Worm (Caenorhabditis elegans) whole organism, L4/young adult: ENCODE data around the gene K08F4.3.

Experiments used
- W03F9.2 ChIP-seq: fragments of 150-350 bp; optimal IDR thresholded peaks from 2 replicates; lab custom pipeline; 2014; ENCODE audit warnings: missing biosample characterization, missing genetic modification characterization
- dao-5 ChIP-seq: sonication (generic microtip); optimal IDR thresholded peaks from 2 replicates; lab custom pipeline; 2016; ENCODE audit warnings: missing genotype, missing genetic modification characterization, moderate library complexity, missing compliant biosample characterization
- him-1 ChIP-seq: sonication (generic microtip); optimal IDR thresholded peaks from 2 replicates; lab custom pipeline; 2016; ENCODE audit warnings: missing genotype, missing genetic modification reagents, missing genetic modification characterization, missing compliant biosample characterization

The K08F4.3 gene

DNA sequence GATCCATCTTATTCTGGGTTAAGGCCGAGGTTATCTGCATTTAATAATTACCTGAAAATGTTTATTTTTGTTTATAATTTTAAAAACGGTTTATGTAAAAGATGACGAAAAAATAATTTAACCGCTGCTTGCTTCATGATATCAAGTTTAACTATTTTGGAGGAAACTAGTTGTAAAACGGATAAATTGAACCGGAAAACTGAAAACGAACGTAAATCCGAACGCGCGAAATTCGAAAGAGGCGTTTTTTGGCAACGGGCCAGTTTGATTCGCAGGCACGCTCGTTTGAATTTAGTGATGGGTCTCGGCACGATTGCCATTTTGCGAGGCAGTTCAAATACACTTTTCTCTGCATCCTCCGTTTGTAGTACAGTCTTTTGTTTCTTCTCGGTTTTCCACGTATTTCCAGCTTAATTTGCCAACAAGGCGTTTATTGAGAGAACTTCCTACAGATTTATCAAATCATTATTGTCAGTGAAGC is at the start of gene K08F4.3, which contains the start of gene gtbp-1:
TSS of gene K08F4.3 (plus strand) at position 352 of the 481 bp plus-strand sequence.
TSS of gene gtbp-1 (minus strand) at position 51 of the 481 bp plus-strand sequence.
- TF ChIP-seq dao-5 (tag; lab: Kevin White, UChicago) (no peak), W03F9.2 (peak; percentile 81), him-1 (no peak)

DNA sequence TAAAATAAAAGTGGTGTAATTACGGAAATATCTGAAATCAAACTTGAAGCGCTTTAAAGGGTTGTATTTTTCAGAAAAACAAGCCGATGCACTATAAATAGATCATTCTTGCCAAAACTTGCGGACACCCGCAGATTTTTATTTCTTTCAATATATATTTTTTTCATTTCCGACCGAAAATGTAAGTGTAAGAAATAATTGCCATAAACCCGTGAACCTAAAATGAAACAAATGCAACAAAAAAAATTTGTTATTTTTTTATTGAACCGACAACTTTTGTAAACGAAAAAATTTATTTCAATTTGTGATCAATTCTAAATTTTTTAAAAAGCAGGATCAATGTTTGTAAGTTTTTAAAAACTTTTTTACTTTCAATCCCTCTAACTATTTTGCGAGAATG is 48.2 kb upstream of the K08F4.3 start, which contains the start of gene W01B6.6:
TSS of gene W01B6.6 (plus strand) at position 301 of the 400 bp plus-strand sequence.
- TF ChIP-seq him-1 (no peak), dao-5 (tag; lab: Kevin White, UChicago) (no peak), W03F9.2 (no peak)

- TF ChIP-seq W03F9.2 (no peak), him-1 (no peak), dao-5 (tag; lab: Kevin White, UChicago) (no peak)
Measured at ce11 chrIV:10084323-10084959, 44.6 kb upstream of the K08F4.3 start, which contains the start of gene W01B6.8. Gene W01B6.8, minus strand, starts transcription at chrIV:10084373.

ce11 chrIV:10085401-10086187 is 43.5 kb upstream of the K08F4.3 start, which contains the start of the genes col-2 and ndc-80:
Gene col-2, minus strand, starts transcription at chrIV:10085451.
Gene ndc-80, plus strand, starts transcription at chrIV:10086137.
- TF ChIP-seq dao-5 (tag; lab: Kevin White, UChicago) = no peak
- TF ChIP-seq W03F9.2 = no peak
- no peak for TF ChIP-seq him-1

DNA sequence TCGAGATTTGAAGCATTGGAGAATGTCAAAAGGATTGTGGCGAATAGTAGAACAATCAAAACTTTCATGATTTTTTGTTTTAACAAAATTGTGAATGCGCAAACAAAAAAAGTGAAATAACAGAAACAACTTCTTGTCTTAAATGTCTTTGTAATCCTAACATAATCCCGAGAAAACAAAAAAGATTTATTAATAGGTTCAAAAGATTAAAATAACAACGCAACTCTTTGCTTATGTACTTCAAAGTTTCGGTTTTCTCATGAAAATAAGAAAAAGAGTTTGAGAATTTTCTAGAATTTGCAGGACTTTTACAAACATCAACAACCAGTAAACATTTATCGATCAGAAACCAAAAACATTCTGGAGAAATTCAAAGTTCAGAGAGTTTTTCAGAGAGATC is 39.3 kb upstream of the K08F4.3 start, which contains the start of gene ttr-39:
TSS of gene ttr-39 (minus strand) at position 101 of the 400 bp plus-strand sequence.
- no peak for TF ChIP-seq W03F9.2

DNA sequence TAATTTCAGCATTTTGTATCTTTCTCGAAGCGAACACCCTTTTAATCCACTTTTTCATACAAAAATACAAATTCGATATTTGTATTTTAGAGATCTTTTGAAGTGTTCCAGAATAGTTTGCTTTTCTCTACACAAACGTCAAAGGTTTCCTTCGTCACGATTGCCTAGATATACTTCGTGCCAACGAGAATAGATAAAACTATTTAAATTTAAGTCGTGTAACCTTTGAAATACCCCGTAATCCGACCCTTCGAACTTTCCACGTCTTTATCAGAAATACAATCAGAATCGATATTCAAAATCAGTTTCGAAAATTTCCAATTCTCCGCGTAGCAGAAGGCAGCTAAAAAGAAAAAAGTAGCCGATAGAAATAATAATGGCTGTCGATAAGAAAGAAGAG is 38.7 kb upstream of the K08F4.3 start, which contains the start of gene ttbk-5:
TSS of gene ttbk-5 (plus strand) at position 301 of the 400 bp plus-strand sequence.
- TF ChIP-seq W03F9.2 (no peak), dao-5 (tag; lab: Kevin White, UChicago) (no peak), him-1 (no peak)

ce11 chrIV:10095171-10095570 is 33.9 kb upstream of the K08F4.3 start, which contains the start of the genes C04G2.5 and msp-36:
Gene C04G2.5, minus strand, starts transcription at chrIV:10095271.
Gene msp-36, plus strand, starts transcription at chrIV:10095433.
- TF ChIP-seq W03F9.2 = no peak
- TF ChIP-seq him-1 = no peak
- no peak for TF ChIP-seq dao-5 (tag; lab: Kevin White, UChicago)

ce11 chrIV:10096881-10097280 is 32.2 kb upstream of the K08F4.3 start, which contains the start of gene dis-3:
Gene dis-3, plus strand, starts transcription at chrIV:10097202.
- TF ChIP-seq dao-5 (tag; lab: Kevin White, UChicago) = no peak
- no peak for TF ChIP-seq W03F9.2
- no peak for TF ChIP-seq him-1

DNA sequence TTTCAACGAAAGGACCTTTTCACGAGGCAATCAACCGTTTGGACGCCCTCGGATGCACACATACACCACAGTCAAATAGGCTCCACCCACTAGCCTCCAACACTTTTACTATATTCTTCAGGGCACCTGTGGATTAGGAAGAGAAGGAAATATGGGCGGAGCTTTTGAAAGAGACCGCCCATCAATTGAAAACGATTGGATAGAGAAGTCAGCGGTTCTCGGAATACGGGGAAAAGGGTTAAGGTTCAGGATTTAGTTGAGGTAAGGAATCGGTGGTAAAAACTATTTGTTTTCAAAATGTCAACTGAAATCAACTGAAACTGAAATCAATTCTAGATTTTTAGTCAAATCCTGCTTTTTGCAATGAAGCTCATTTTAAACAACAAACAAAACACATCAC is 18.6 kb upstream of the K08F4.3 start, which contains the start of gene egl-38:
TSS of gene egl-38 (minus strand) at position 101 of the 400 bp plus-strand sequence.
- TF ChIP-seq dao-5 (tag; lab: Kevin White, UChicago) (no peak), W03F9.2 (no peak), him-1 (no peak)

ce11 chrIV:10110870-10111269 is 18.2 kb upstream of the K08F4.3 start:
- no peak for TF ChIP-seq dao-5 (tag; lab: Kevin White, UChicago)
- no peak for TF ChIP-seq W03F9.2
- TF ChIP-seq him-1 = no peak

ce11 chrIV:10111441-10111840 is 17.6 kb upstream of the K08F4.3 start, which contains the start of gene spch-1:
Gene spch-1, minus strand, starts transcription at chrIV:10111541.
- TF ChIP-seq W03F9.2 (no peak), dao-5 (tag; lab: Kevin White, UChicago) (no peak), him-1 (no peak)

DNA sequence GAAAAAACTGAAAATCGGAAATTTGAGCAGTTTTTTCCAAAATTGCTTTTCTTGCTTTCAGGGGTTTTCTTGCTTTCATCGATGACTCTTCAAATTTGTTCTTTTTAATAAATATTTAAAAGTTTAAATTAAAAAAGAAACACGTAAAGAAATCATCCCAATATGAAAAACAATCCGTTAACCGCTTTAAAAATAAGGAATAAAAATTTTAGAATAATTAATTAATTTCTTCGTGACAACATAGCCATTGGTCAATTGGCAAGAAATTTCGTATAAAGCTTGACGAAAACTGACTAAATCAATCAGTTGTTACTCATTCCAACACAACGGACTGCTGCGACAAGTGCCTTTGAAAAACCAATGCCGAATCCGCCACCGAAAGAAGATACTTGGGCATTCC is 16.5 kb upstream of the K08F4.3 start, which contains the start of gene nsph-3.2:
TSS of gene nsph-3.2 (plus strand) at position 301 of the 400 bp plus-strand sequence.
- TF ChIP-seq W03F9.2 (no peak), dao-5 (tag; lab: Kevin White, UChicago) (no peak), him-1 (no peak)

- TF ChIP-seq W03F9.2 (no peak), him-1 (no peak), dao-5 (tag; lab: Kevin White, UChicago) (no peak)
Measured at ce11 chrIV:10115142-10115541, 13.9 kb upstream of the K08F4.3 start, which contains the start of gene C04G2.10. Gene C04G2.10, plus strand, starts transcription at chrIV:10115442.

DNA sequence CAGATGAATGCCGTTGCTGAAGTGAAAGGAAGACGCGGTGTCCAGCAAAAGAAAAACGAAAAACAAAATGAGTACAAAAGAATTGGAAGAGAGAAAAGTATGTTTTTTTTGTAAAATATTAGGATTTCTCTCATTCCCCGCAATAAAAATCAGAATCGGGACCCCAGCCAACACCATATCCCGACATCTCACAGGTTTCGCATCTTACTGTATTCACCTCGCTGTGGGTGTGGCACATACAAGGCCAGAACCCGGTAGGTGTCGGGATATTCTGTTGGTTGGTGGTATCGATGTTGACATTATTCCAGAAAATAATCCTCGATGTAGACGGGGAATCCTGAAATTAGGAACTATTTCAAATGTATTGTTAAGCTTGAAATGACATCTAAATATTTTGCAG is 12.3 kb upstream of the K08F4.3 start:
- TF ChIP-seq dao-5 (tag; lab: Kevin White, UChicago) (no peak), W03F9.2 (no peak), him-1 (no peak)
